Fruit fly (Drosophila melanogaster) whole organism, adult: ENCODE data around the gene CG31823.
A peak's percentile ranks its signal among the peaks of the same experiment; 100 is the strongest.

Experiments used
- CG11617 ChIP-seq: fragments of 200-800 bp; sonication (Bioruptor generic); optimal IDR thresholded peaks from 2 replicates; lab custom pipeline; 2017; ENCODE audit warnings: mild to moderate bottlenecking, missing biosample characterization, missing genetic modification reagents, missing genetic modification characterization
- CG5204 ChIP-seq: fragments of 200-800 bp; sonication (Bioruptor generic); optimal IDR thresholded peaks from 2 replicates; lab custom pipeline; 2016; ENCODE audit warnings: missing biosample characterization, missing genetic modification characterization
- CG7101 ChIP-seq: fragments of 200-800 bp; sonication (Bioruptor generic); optimal IDR thresholded peaks from 2 replicates; lab custom pipeline; 2018; ENCODE audit warnings: missing biosample characterization, mild to moderate bottlenecking, missing genetic modification characterization, moderate library complexity
- Crg-1 ChIP-seq: fragments of 200-800 bp; sonication (Bioruptor generic); optimal IDR thresholded peaks from 2 replicates; lab custom pipeline; 2016; ENCODE audit warnings: missing biosample characterization, missing genetic modification characterization
- Hr96 ChIP-seq: fragments of 200-800 bp; sonication (Bioruptor generic); optimal IDR thresholded peaks from 2 replicates; lab custom pipeline; 2016; ENCODE audit warnings: missing biosample characterization, missing genetic modification characterization
- cic ChIP-seq: fragments of 200-800 bp; sonication (Bioruptor generic); optimal IDR thresholded peaks from 2 replicates; lab custom pipeline; 2017; ENCODE audit warnings: missing biosample characterization, mild to moderate bottlenecking, missing genetic modification characterization, moderate library complexity
- kay ChIP-seq: fragments of 200-800 bp; sonication (Bioruptor generic); peaks from one replicate; lab custom pipeline; 2016; ENCODE audit warnings: missing biosample characterization, missing genetic modification characterization, borderline replicate concordance
- ovo ChIP-seq: fragments of 200-800 bp; sonication (Bioruptor generic); optimal IDR thresholded peaks from 2 replicates; lab custom pipeline; 2016; ENCODE audit warnings: missing biosample characterization, missing genetic modification characterization
- pad ChIP-seq: fragments of 200-800 bp; sonication (Bioruptor generic); optimal IDR thresholded peaks from 3 replicates; lab custom pipeline; 2017; ENCODE audit warnings: missing biosample characterization, missing genetic modification characterization, mild to moderate bottlenecking, moderate library complexity, missing genetic modification reagents
- toe ChIP-seq: fragments of 200-800 bp; sonication (Bioruptor generic); optimal IDR thresholded peaks from 2 replicates; lab custom pipeline; 2016; ENCODE audit warnings: missing biosample characterization, missing genetic modification characterization

- TF ChIP-seq Crg-1 (no peak), CG7101 (tag; lab: Kevin White, UChicago) (no peak), kay (no peak), CG11617 (GFP tag; lab: Kevin White, UChicago) (no peak), cic (peak; percentile 14), ovo (GFP tag; lab: Kevin White, UChicago) (no peak), toe (GFP tag; lab: Kevin White, UChicago) (no peak), CG5204 (GFP tag; lab: Kevin White, UChicago) (no peak), pad (GFP tag; lab: Kevin White, UChicago) (no peak), Hr96 (no peak)
These were observed 13.3 kb upstream of the CG31823 start for dm6 chr2L:15913674-15914037.
